Fruit fly (Drosophila melanogaster) whole organism, embryonic: ENCODE data around the gene Mvd.
A peak's percentile ranks its signal among the peaks of the same experiment; 100 is the strongest.

Experiments used
- Adf1 ChIP-seq: fragments of 200-800 bp; sonication (Bioruptor generic); IDR thresholded peaks from 2 replicates; pipeline ENCODE4 v1.3.6; 2022; ENCODE audit warnings: missing biosample characterization, missing genetic modification characterization
- Antp ChIP-seq: fragments of 200-800 bp; sonication (Bioruptor generic); optimal IDR thresholded peaks from 3 replicates; lab custom pipeline; 2016; ENCODE audit warnings: missing biosample characterization, missing genetic modification characterization
- B-H2 ChIP-seq: fragments of 200-800 bp; sonication (Bioruptor generic); optimal IDR thresholded peaks from 2 replicates; lab custom pipeline; 2018; ENCODE audit warnings: missing biosample characterization, mild to moderate bottlenecking, missing genetic modification characterization
- Bgb ChIP-seq: fragments of 200-800 bp; sonication (Bioruptor generic); IDR thresholded peaks from 2 replicates; pipeline ENCODE4 v1.3.6; 2022; ENCODE audit warnings: missing biosample characterization, missing genetic modification characterization; ENCODE audit not compliant: partially characterized antibody
- Blimp-1 ChIP-seq: fragments of 200-800 bp; sonication (Bioruptor generic); optimal IDR thresholded peaks from 3 replicates; lab custom pipeline; 2018; ENCODE audit warnings: missing biosample characterization, missing genetic modification characterization, mild to moderate bottlenecking, moderate library complexity, missing genetic modification reagents
- CG11560 ChIP-seq: fragments of 200-800 bp; sonication (Bioruptor generic); IDR thresholded peaks from 3 replicates; pipeline ENCODE4 v1.3.6; 2022; ENCODE audit warnings: missing biosample characterization, missing genetic modification characterization
- CG12299 ChIP-seq: fragments of 200-800 bp; sonication (Bioruptor generic); optimal IDR thresholded peaks from 2 replicates; lab custom pipeline; 2018; ENCODE audit warnings: missing biosample characterization, mild to moderate bottlenecking, missing genetic modification characterization
- CG1233 ChIP-seq: fragments of 200-800 bp; sonication (Bioruptor generic); optimal IDR thresholded peaks from 4 replicates; lab custom pipeline; 2018; ENCODE audit warnings: missing biosample characterization, mild to moderate bottlenecking, missing genetic modification characterization
- CG12769 ChIP-seq: fragments of 200-800 bp; sonication (Bioruptor generic); optimal IDR thresholded peaks from 2 replicates; lab custom pipeline; 2019; ENCODE audit warnings: missing biosample characterization, mild to moderate bottlenecking, missing genetic modification characterization, moderate library complexity
- CG13287 ChIP-seq: fragments of 200-800 bp; sonication (Bioruptor generic); IDR thresholded peaks from 2 replicates; pipeline ENCODE4 v1.3.6; 2022; ENCODE audit warnings: missing biosample characterization, missing genetic modification characterization; ENCODE audit not compliant: partially characterized antibody
- CG14710 ChIP-seq: fragments of 200-800 bp; sonication (Bioruptor generic); optimal IDR thresholded peaks from 3 replicates; lab custom pipeline; 2019; ENCODE audit warnings: missing biosample characterization, mild to moderate bottlenecking, missing genetic modification characterization, moderate library complexity
- CG1603 ChIP-seq: fragments of 200-800 bp; sonication (Bioruptor generic); optimal IDR thresholded peaks from 2 replicates; lab custom pipeline; 2019; ENCODE audit warnings: missing biosample characterization, mild to moderate bottlenecking, missing genetic modification characterization, moderate library complexity
- CG17186 ChIP-seq: fragments of 200-800 bp; sonication (Bioruptor generic); optimal IDR thresholded peaks from 3 replicates; lab custom pipeline; 2017; ENCODE audit warnings: missing biosample characterization, missing genetic modification reagents, missing genetic modification characterization
- CG17829 ChIP-seq: fragments of 200-800 bp; optimal IDR thresholded peaks from 2 replicates; lab custom pipeline; 2019; ENCODE audit warnings: missing biosample characterization, mild to moderate bottlenecking, missing genetic modification characterization, moderate library complexity
- CG2116 ChIP-seq: fragments of 200-800 bp; sonication (Bioruptor generic); optimal IDR thresholded peaks from 3 replicates; lab custom pipeline; 2018; ENCODE audit warnings: missing biosample characterization, mild to moderate bottlenecking, missing genetic modification characterization
- CG2120 ChIP-seq: fragments of 200-800 bp; sonication (Bioruptor generic); optimal IDR thresholded peaks from 3 replicates; lab custom pipeline; 2016; ENCODE audit warnings: missing biosample characterization, missing genetic modification characterization
- CG2202 ChIP-seq: fragments of 200-800 bp; sonication (Bioruptor generic); optimal IDR thresholded peaks from 2 replicates; lab custom pipeline; 2018; ENCODE audit warnings: missing biosample characterization, mild to moderate bottlenecking, missing genetic modification characterization
- CG2889 ChIP-seq: fragments of 200-800 bp; sonication (Bioruptor generic); IDR thresholded peaks from 3 replicates; pipeline ENCODE4 v1.3.6; 2022; ENCODE audit warnings: missing biosample characterization, missing genetic modification characterization
- CG3281 ChIP-seq: fragments of 200-800 bp; sonication (Bioruptor generic); optimal IDR thresholded peaks from 3 replicates; lab custom pipeline; 2017; ENCODE audit warnings: missing biosample characterization, mild to moderate bottlenecking, missing genetic modification characterization
- CG33557 ChIP-seq: fragments of 200-800 bp; sonication (Bioruptor generic); optimal IDR thresholded peaks from 2 replicates; lab custom pipeline; 2019; ENCODE audit warnings: missing biosample characterization, mild to moderate bottlenecking, missing genetic modification characterization, moderate library complexity
- CG3838 ChIP-seq: fragments of 200-800 bp; sonication (Bioruptor generic); optimal IDR thresholded peaks from 3 replicates; lab custom pipeline; 2016; ENCODE audit warnings: missing biosample characterization, missing genetic modification characterization
- CG4730 ChIP-seq: fragments of 200-800 bp; sonication (Bioruptor generic); IDR thresholded peaks from 2 replicates; pipeline ENCODE4 v1.3.6; 2022; ENCODE audit warnings: missing biosample characterization, missing genetic modification characterization
- CG6272 ChIP-seq: fragments of 200-800 bp; sonication (Bioruptor generic); IDR thresholded peaks from 2 replicates; pipeline ENCODE4 v1.3.6; 2022; ENCODE audit warnings: missing biosample characterization, missing genetic modification characterization
- CG7372 ChIP-seq: fragments of 200-800 bp; sonication (Bioruptor generic); IDR thresholded peaks from 2 replicates; pipeline ENCODE4 v1.3.6; 2022; ENCODE audit warnings: missing biosample characterization, missing genetic modification characterization
- Chrac-16 ChIP-seq: fragments of 200-800 bp; sonication (Bioruptor generic); optimal IDR thresholded peaks from 3 replicates; lab custom pipeline; 2016; ENCODE audit warnings: missing biosample characterization, missing genetic modification characterization
- Dad ChIP-seq: fragments of 200-800 bp; sonication (Bioruptor generic); optimal IDR thresholded peaks from 3 replicates; lab custom pipeline; 2016; ENCODE audit warnings: missing biosample characterization, missing genetic modification characterization
- Dbx ChIP-seq: fragments of 200-800 bp; sonication (Bioruptor generic); IDR thresholded peaks from 3 replicates; pipeline ENCODE4 v1.3.6; 2022; ENCODE audit warnings: missing biosample characterization, missing genetic modification characterization
- Dip2 ChIP-seq: fragments of 200-800 bp; sonication (Bioruptor generic); IDR thresholded peaks from 2 replicates; pipeline ENCODE4 v1.3.6; 2022; ENCODE audit warnings: missing biosample characterization, missing genetic modification characterization
- E2f2 ChIP-seq: fragments of 200-800 bp; sonication (Bioruptor generic); IDR thresholded peaks from 2 replicates; pipeline ENCODE4 v1.3.6; 2022; ENCODE audit warnings: missing biosample characterization, missing genetic modification characterization
- Fer1 ChIP-seq: fragments of 200-800 bp; sonication (Bioruptor generic); optimal IDR thresholded peaks from 2 replicates; lab custom pipeline; 2017; ENCODE audit warnings: missing biosample characterization, mild to moderate bottlenecking, missing genetic modification characterization
- H15 ChIP-seq: fragments of 200-800 bp; sonication (Bioruptor generic); IDR thresholded peaks from 3 replicates; pipeline ENCODE4 v1.3.6; 2022; ENCODE audit warnings: missing biosample characterization, missing genetic modification characterization
- HLH4C ChIP-seq: fragments of 200-800 bp; sonication (Bioruptor generic); IDR thresholded peaks from 3 replicates; pipeline ENCODE4 v1.3.6; 2022; ENCODE audit warnings: missing biosample characterization, missing genetic modification characterization; ENCODE audit not compliant: partially characterized antibody
- Hsf ChIP-seq: fragments of 200-800 bp; sonication (Bioruptor generic); optimal IDR thresholded peaks from 3 replicates; lab custom pipeline; 2016; ENCODE audit warnings: missing biosample characterization, missing genetic modification characterization
- Lhr ChIP-seq: fragments of 200-800 bp; sonication (Bioruptor generic); optimal IDR thresholded peaks from 3 replicates; lab custom pipeline; 2017; ENCODE audit warnings: mild to moderate bottlenecking, missing biosample characterization, missing genetic modification reagents, missing genetic modification characterization
- Nf-YA ChIP-seq: fragments of 200-800 bp; sonication (Bioruptor generic); IDR thresholded peaks from 2 replicates; pipeline ENCODE4 v1.3.6; 2022; ENCODE audit warnings: missing biosample characterization, missing genetic modification characterization
- Oaz ChIP-seq: fragments of 200-800 bp; sonication (Bioruptor generic); IDR thresholded peaks from 2 replicates; pipeline ENCODE4 v1.3.6; 2022; ENCODE audit warnings: missing biosample characterization, missing genetic modification characterization
- Sox100B ChIP-seq: fragments of 200-800 bp; sonication (Bioruptor generic); optimal IDR thresholded peaks from 3 replicates; lab custom pipeline; 2018; ENCODE audit warnings: missing biosample characterization, mild to moderate bottlenecking, missing genetic modification characterization
- Sry-δ ChIP-seq: fragments of 200-800 bp; sonication (Bioruptor generic); optimal IDR thresholded peaks from 2 replicates; lab custom pipeline; 2016; ENCODE audit warnings: missing biosample characterization, missing genetic modification characterization
- Tbp ChIP-seq: fragments of >200 bp; optimal IDR thresholded peaks from 2 replicates; lab custom pipeline; 2018; ENCODE audit warnings: missing biosample characterization, missing genetic modification characterization
- amos ChIP-seq: fragments of 200-800 bp; sonication (Bioruptor generic); IDR thresholded peaks from 2 replicates; pipeline ENCODE4 v1.3.6; 2022; ENCODE audit warnings: missing biosample characterization, missing genetic modification characterization; ENCODE audit not compliant: partially characterized antibody
- chn ChIP-seq: fragments of 200-800 bp; sonication (Bioruptor generic); optimal IDR thresholded peaks from 2 replicates; lab custom pipeline; 2016; ENCODE audit warnings: missing biosample characterization, missing genetic modification characterization
- dmrt99B ChIP-seq: fragments of 200-800 bp; sonication (Bioruptor generic); optimal IDR thresholded peaks from 2 replicates; lab custom pipeline; 2018; ENCODE audit warnings: missing biosample characterization, mild to moderate bottlenecking, missing genetic modification characterization, moderate library complexity
- luna ChIP-seq: fragments of 200-800 bp; sonication (Bioruptor generic); optimal IDR thresholded peaks from 2 replicates; lab custom pipeline; 2016; ENCODE audit warnings: missing biosample characterization, missing genetic modification characterization
- nerfin-1 ChIP-seq: fragments of 200-800 bp; sonication (Bioruptor generic); optimal IDR thresholded peaks from 3 replicates; lab custom pipeline; 2019; ENCODE audit warnings: missing biosample characterization, mild to moderate bottlenecking, missing genetic modification characterization, moderate library complexity
- nom ChIP-seq: fragments of 200-800 bp; sonication (Bioruptor generic); optimal IDR thresholded peaks from 2 replicates; lab custom pipeline; 2017; ENCODE audit warnings: missing biosample characterization, missing genetic modification characterization, mild to moderate bottlenecking, moderate library complexity, missing genetic modification reagents
- scrt ChIP-seq: fragments of 200-800 bp; sonication (Bioruptor generic); optimal IDR thresholded peaks from 2 replicates; lab custom pipeline; 2018; ENCODE audit warnings: missing biosample characterization, mild to moderate bottlenecking, missing genetic modification characterization, moderate library complexity
- slbo ChIP-seq: fragments of 200-800 bp; sonication (Bioruptor generic); IDR thresholded peaks from 2 replicates; pipeline ENCODE4 v1.3.6; 2022; ENCODE audit warnings: missing biosample characterization, missing genetic modification characterization
- zen2 ChIP-seq: fragments of 200-800 bp; sonication (Bioruptor generic); IDR thresholded peaks from 3 replicates; pipeline ENCODE4 v1.3.6; 2022; ENCODE audit warnings: missing biosample characterization, missing genetic modification characterization; ENCODE audit not compliant: partially characterized antibody
- zfh2 ChIP-seq: fragments of 200-800 bp; sonication (Bioruptor generic); optimal IDR thresholded peaks from 2 replicates; lab custom pipeline; 2016; ENCODE audit warnings: missing biosample characterization, missing genetic modification characterization

Mvd gene

DNA sequence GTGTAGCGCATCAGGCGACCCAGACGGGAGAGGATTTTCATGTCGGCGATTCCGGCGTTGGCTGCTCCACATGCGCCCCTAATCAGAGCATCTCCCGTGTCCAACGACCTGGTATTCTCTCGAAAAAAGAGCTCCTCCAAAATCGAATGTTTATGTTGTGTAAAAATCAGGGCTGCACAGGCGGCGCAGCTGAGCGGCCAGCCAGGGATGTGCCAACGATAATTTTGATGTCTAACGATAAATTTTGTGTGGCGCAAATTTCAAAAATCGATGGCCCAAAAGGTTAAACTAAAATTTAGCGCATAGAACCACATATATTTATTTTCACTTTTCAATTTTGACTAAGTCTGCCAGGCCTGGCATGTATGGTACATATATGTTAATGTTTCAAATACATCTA, 47.9 kb upstream of the Mvd start, which contains the start of gene CG9240 (continued):
- TF ChIP-seq Blimp-1 (no peak), CG2120 (GFP tag; lab: Kevin White, UChicago) (no peak), CG2116 (GFP tag; lab: Kevin White, UChicago) (peak; percentile 94), Sox100B (GFP tag; lab: Kevin White, UChicago) (no peak), zfh2 (GFP tag; lab: Kevin White, UChicago) (no peak), Oaz (GFP tag; lab: Robert Waterston, UW) (no peak), slbo (GFP tag; lab: Robert Waterston, UW) (0 out of 2 replicates have a peak, but pooled peaks have one; percentile 28), zen2 (no peak), Tbp (GFP tag; lab: Kevin White, UChicago) (no peak), CG12299 (no peak), CG17829 (tag; lab: Kevin White, UChicago) (peak; percentile 18), CG3281 (GFP tag; lab: Kevin White, UChicago) (peak; percentile 25), amos (GFP tag; lab: Robert Waterston, UW) (peak; percentile 28; the same call in 1 of the 2 replicates), Dbx (GFP tag; lab: Robert Waterston, UW) (no peak), E2f2 (peak; percentile 94), Antp (GFP tag; lab: Kevin White, UChicago) (no peak), Adf1 (GFP tag; lab: Robert Waterston, UW) (0 out of 2 replicates have a peak, but pooled peaks have one; percentile 14), H15 (no peak), dmrt99B (tag; lab: Kevin White, UChicago) (no peak), CG13287 (GFP tag; lab: Robert Waterston, UW) (peak; percentile 32; the same call in 1 of the 2 replicates), CG2202 (tag; lab: Kevin White, UChicago) (no peak), CG12769 (tag; lab: Kevin White, UChicago) (peak; percentile 5), CG4730 (GFP tag; lab: Robert Waterston, UW) (no peak), Dip2 (GFP tag; lab: Robert Waterston, UW) (no peak), CG6272 (GFP tag; lab: Robert Waterston, UW) (no peak), CG11560 (tag; lab: Robert Waterston, UW) (no peak), nom (GFP tag; lab: Kevin White, UChicago) (peak; percentile 2), Sry-δ (GFP tag; lab: Kevin White, UChicago) (peak; percentile 47), Bgb (GFP tag; lab: Robert Waterston, UW) (0 out of 2 replicates have a peak, but pooled peaks have one; percentile 16), CG14710 (tag; lab: Kevin White, UChicago) (peak; percentile 10), Chrac-16 (GFP tag; lab: Kevin White, UChicago) (no peak), B-H2 (GFP tag; lab: Kevin White, UChicago) (peak; percentile 8), luna (GFP tag; lab: Kevin White, UChicago) (no peak), CG2889 (GFP tag; lab: Robert Waterston, UW) (no peak), HLH4C (GFP tag; lab: Robert Waterston, UW) (peak; percentile 35; the same call in 1 of the 3 replicates), CG1233 (GFP tag; lab: Kevin White, UChicago) (no peak), Dad (no peak), CG1603 (tag; lab: Kevin White, UChicago) (peak; percentile 60), Lhr (GFP tag; lab: Kevin White, UChicago) (no peak), chn (GFP tag; lab: Kevin White, UChicago) (no peak), CG33557 (GFP tag; lab: Kevin White, UChicago) (no peak), Hsf (GFP tag; lab: Kevin White, UChicago) (no peak), Fer1 (GFP tag; lab: Kevin White, UChicago) (no peak), scrt (GFP tag; lab: Kevin White, UChicago) (no peak), CG3838 (no peak), Nf-YA (GFP tag; lab: Robert Waterston, UW) (no peak), CG17186 (GFP tag; lab: Kevin White, UChicago) (peak; percentile 42), CG7372 (GFP tag; lab: Robert Waterston, UW) (no peak), nerfin-1 (tag; lab: Kevin White, UChicago) (no peak)
